Fruit fly (Drosophila melanogaster) whole organism, embryonic: ENCODE results near the gene Trm7-34.

Experiments
- Asciz ChIP-seq: fragments of 200-800 bp; sonication (Bioruptor generic); optimal IDR thresholded peaks from 2 replicates; lab custom pipeline; 2017; ENCODE audit warnings: missing biosample characterization, mild to moderate bottlenecking, missing genetic modification characterization, missing genetic modification reagents
- Atf6 ChIP-seq: fragments of 200-800 bp; sonication (Bioruptor generic); IDR thresholded peaks from 2 replicates; pipeline ENCODE4 v1.3.6; 2022; ENCODE audit warnings: missing biosample characterization, missing genetic modification characterization
- Bdp1 ChIP-seq: fragments of 200-800 bp; sonication (Bioruptor generic); optimal IDR thresholded peaks from 3 replicates; lab custom pipeline; 2016; ENCODE audit warnings: missing biosample characterization, missing genetic modification characterization
- CG10979 ChIP-seq: fragments of 200-800 bp; sonication (Bioruptor generic); optimal IDR thresholded peaks from 2 replicates; lab custom pipeline; 2018; ENCODE audit warnings: missing biosample characterization, mild to moderate bottlenecking, missing genetic modification characterization, moderate library complexity
- CG12155 ChIP-seq: fragments of 200-800 bp; sonication (Bioruptor generic); optimal IDR thresholded peaks from 3 replicates; lab custom pipeline; 2016; ENCODE audit warnings: missing biosample characterization, missing genetic modification characterization
- CG13287 ChIP-seq: fragments of 200-800 bp; sonication (Bioruptor generic); IDR thresholded peaks from 2 replicates; pipeline ENCODE4 v1.3.6; 2022; ENCODE audit warnings: missing biosample characterization, missing genetic modification characterization; ENCODE audit not compliant: partially characterized antibody
- CG13624 ChIP-seq: fragments of 200-800 bp; sonication (Bioruptor generic); optimal IDR thresholded peaks from 2 replicates; lab custom pipeline; 2016; ENCODE audit warnings: missing biosample characterization, missing genetic modification characterization
- CG15601 ChIP-seq: fragments of 200-800 bp; sonication (Bioruptor generic); optimal IDR thresholded peaks from 3 replicates; lab custom pipeline; 2019; ENCODE audit warnings: missing biosample characterization, mild to moderate bottlenecking, missing genetic modification characterization, moderate library complexity
- CG17385 ChIP-seq: fragments of 200-800 bp; sonication (Bioruptor generic); optimal IDR thresholded peaks from 3 replicates; lab custom pipeline; 2018; ENCODE audit warnings: missing biosample characterization, mild to moderate bottlenecking, missing genetic modification characterization
- CG17568 ChIP-seq: fragments of 200-800 bp; sonication (Bioruptor generic); optimal IDR thresholded peaks from 2 replicates; lab custom pipeline; 2018; ENCODE audit warnings: missing biosample characterization, mild to moderate bottlenecking, missing genetic modification characterization, moderate library complexity
- CG17802 ChIP-seq: fragments of 200-800 bp; sonication (Bioruptor generic); optimal IDR thresholded peaks from 2 replicates; lab custom pipeline; 2018; ENCODE audit warnings: missing biosample characterization, mild to moderate bottlenecking, missing genetic modification characterization, moderate library complexity
- CG2889 ChIP-seq: fragments of 200-800 bp; sonication (Bioruptor generic); IDR thresholded peaks from 3 replicates; pipeline ENCODE4 v1.3.6; 2022; ENCODE audit warnings: missing biosample characterization, missing genetic modification characterization
- CG32772 ChIP-seq: fragments of 200-800 bp; sonication (Bioruptor generic); IDR thresholded peaks from 2 replicates; pipeline ENCODE4 v1.3.6; 2022; ENCODE audit warnings: missing biosample characterization, missing genetic modification characterization
- CG6791 ChIP-seq: fragments of 200-800 bp; sonication (Bioruptor generic); IDR thresholded peaks from 3 replicates; pipeline ENCODE4 v1.3.6; 2022; ENCODE audit warnings: missing biosample characterization, missing genetic modification characterization; ENCODE audit not compliant: partially characterized antibody
- CG7786 ChIP-seq: fragments of 200-800 bp; sonication (Bioruptor generic); optimal IDR thresholded peaks from 2 replicates; lab custom pipeline; 2016; ENCODE audit warnings: missing biosample characterization, missing genetic modification characterization
- CG9797 ChIP-seq: fragments of 200-800 bp; sonication (Bioruptor generic); optimal IDR thresholded peaks from 3 replicates; lab custom pipeline; 2018; ENCODE audit warnings: missing biosample characterization, mild to moderate bottlenecking, missing genetic modification characterization
- Dip3 ChIP-seq: fragments of 200-800 bp; sonication (Bioruptor generic); optimal IDR thresholded peaks from 3 replicates; lab custom pipeline; 2016; ENCODE audit warnings: missing biosample characterization, missing genetic modification characterization
- Fer3 ChIP-seq: fragments of 200-800 bp; sonication (Bioruptor generic); optimal IDR thresholded peaks from 2 replicates; lab custom pipeline; 2018; ENCODE audit warnings: missing biosample characterization, mild to moderate bottlenecking, missing genetic modification characterization, moderate library complexity
- Hand ChIP-seq: fragments of 200-800 bp; sonication (Bioruptor generic); optimal IDR thresholded peaks from 2 replicates; lab custom pipeline; 2017; ENCODE audit warnings: mild to moderate bottlenecking, missing biosample characterization, missing genetic modification reagents, missing genetic modification characterization
- Hsf ChIP-seq: fragments of 200-800 bp; sonication (Bioruptor generic); optimal IDR thresholded peaks from 3 replicates; lab custom pipeline; 2016; ENCODE audit warnings: missing biosample characterization, missing genetic modification characterization
- Jarid2 ChIP-seq: fragments of 200-800 bp; sonication (Bioruptor generic); optimal IDR thresholded peaks from 3 replicates; lab custom pipeline; 2017; ENCODE audit warnings: mild to moderate bottlenecking, missing biosample characterization, missing genetic modification reagents, missing genetic modification characterization
- Lim3 ChIP-seq: fragments of 200-800 bp; sonication (Bioruptor generic); IDR thresholded peaks from 2 replicates; pipeline ENCODE4 v1.3.6; 2022; ENCODE audit warnings: missing biosample characterization, missing genetic modification characterization
- Med ChIP-seq: fragments of 200-800 bp; sonication (Bioruptor generic); peaks from one replicate; lab custom pipeline; 2016; ENCODE audit warnings: missing biosample characterization, missing genetic modification characterization, mild to moderate bottlenecking, inconsistent platforms, moderate library complexity
- Mes4 ChIP-seq: fragments of 200-800 bp; sonication (Bioruptor generic); optimal IDR thresholded peaks from 2 replicates; lab custom pipeline; 2016; ENCODE audit warnings: missing biosample characterization, missing genetic modification characterization
- Nf-YC ChIP-seq: fragments of 200-800 bp; optimal IDR thresholded peaks from 3 replicates; lab custom pipeline; 2019; ENCODE audit warnings: missing biosample characterization, mild to moderate bottlenecking, missing genetic modification characterization, moderate library complexity
- Scr ChIP-seq: fragments of 200-800 bp; sonication (Bioruptor generic); IDR thresholded peaks from 2 replicates; pipeline ENCODE4 v1.3.6; 2022; ENCODE audit warnings: missing biosample characterization, missing genetic modification characterization; ENCODE audit not compliant: partially characterized antibody
- Six4 ChIP-seq: fragments of 200-800 bp; sonication (Bioruptor generic); optimal IDR thresholded peaks from 2 replicates; lab custom pipeline; 2016; ENCODE audit warnings: missing biosample characterization, missing genetic modification characterization
- Sry-β ChIP-seq: fragments of 200-800 bp; sonication (Bioruptor generic); optimal IDR thresholded peaks from 2 replicates; lab custom pipeline; 2018; ENCODE audit warnings: missing biosample characterization, mild to moderate bottlenecking, missing genetic modification characterization, moderate library complexity
- Usf ChIP-seq: fragments of 200-800 bp; sonication (Bioruptor generic); optimal IDR thresholded peaks from 2 replicates; lab custom pipeline; 2017; ENCODE audit warnings: missing genotype, missing biosample characterization, missing genetic modification characterization
- aop ChIP-seq: fragments of 200-800 bp; sonication (Bioruptor generic); IDR thresholded peaks from 2 replicates; pipeline ENCODE4 v1.3.6; 2022; ENCODE audit warnings: missing biosample characterization, missing genetic modification characterization
- ase ChIP-seq: fragments of 200-800 bp; sonication (Bioruptor generic); IDR thresholded peaks from 3 replicates; pipeline ENCODE4 v1.3.6; 2022; ENCODE audit warnings: missing biosample characterization, missing genetic modification characterization
- chinmo ChIP-seq: fragments of 200-800 bp; sonication (Bioruptor generic); IDR thresholded peaks from 4 replicates; pipeline ENCODE4 v1.3.6; 2022; ENCODE audit warnings: missing biosample characterization, missing genetic modification characterization; ENCODE audit not compliant: partially characterized antibody
- fd96Cb ChIP-seq: fragments of 200-800 bp; sonication (Bioruptor generic); optimal IDR thresholded peaks from 2 replicates; lab custom pipeline; 2018; ENCODE audit warnings: missing biosample characterization, mild to moderate bottlenecking, missing genetic modification characterization, moderate library complexity
- fru ChIP-seq: fragments of >200 bp; optimal IDR thresholded peaks from 2 replicates; lab custom pipeline; 2017
- grau ChIP-seq: fragments of 200-800 bp; optimal IDR thresholded peaks from 3 replicates; lab custom pipeline; 2019; ENCODE audit warnings: missing biosample characterization, mild to moderate bottlenecking, missing genetic modification characterization, moderate library complexity
- hkb ChIP-seq, 2 experiments: fragments of 200-800 bp in 1 of 2; fragments of >200 bp in 1 of 2; sonication (Bioruptor generic) in 1 of 2; IDR thresholded peaks in 1 of 2; optimal IDR thresholded peaks in 1 of 2; 2 replicates each; pipeline versions ENCODE4 v1.3.6 to Lab custom; 2017 to 2022; ENCODE audit warnings: missing biosample characterization in 1 of 2, missing genetic modification characterization in 1 of 2
- insv ChIP-seq, 2 experiments: fragments of 200-800 bp; sonication (Bioruptor generic); optimal IDR thresholded peaks; 3 replicates each; lab custom pipeline; 2016 to 2018; ENCODE audit warnings: missing biosample characterization in 2 of 2, missing genetic modification characterization in 2 of 2
- lbe ChIP-seq: fragments of 200-800 bp; sonication (Bioruptor generic); optimal IDR thresholded peaks from 2 replicates; lab custom pipeline; 2016; ENCODE audit warnings: missing biosample characterization, mild to moderate bottlenecking, missing genetic modification characterization
- lmd ChIP-seq: fragments of 200-800 bp; sonication (Bioruptor generic); IDR thresholded peaks from 2 replicates; pipeline ENCODE4 v1.3.6; 2022; ENCODE audit warnings: missing biosample characterization, missing genetic modification characterization
- lov ChIP-seq, 2 experiments: fragments of 200-800 bp in 1 of 2; fragments of >200 bp in 1 of 2; sonication (Bioruptor generic) in 1 of 2; IDR thresholded peaks in 1 of 2; optimal IDR thresholded peaks in 1 of 2; 2 replicates in 1 of 2; 3 replicates in 1 of 2; pipeline versions ENCODE4 v1.3.6 to Lab custom; 2017 to 2022; ENCODE audit warnings: missing biosample characterization in 1 of 2, missing genetic modification characterization in 1 of 2
- mam ChIP-seq: fragments of 200-800 bp; sonication (Bioruptor generic); optimal IDR thresholded peaks from 3 replicates; lab custom pipeline; 2016; ENCODE audit warnings: missing biosample characterization, missing genetic modification characterization
- oc ChIP-seq: fragments of 200-800 bp; sonication (Bioruptor generic); optimal IDR thresholded peaks from 2 replicates; lab custom pipeline; 2018; ENCODE audit warnings: missing biosample characterization, mild to moderate bottlenecking, missing genetic modification characterization, moderate library complexity
- pros ChIP-seq: fragments of 200-800 bp; sonication (Bioruptor generic); optimal IDR thresholded peaks from 3 replicates; lab custom pipeline; 2019; ENCODE audit warnings: missing biosample characterization, mild to moderate bottlenecking, missing genetic modification characterization, moderate library complexity
- schlank ChIP-seq: fragments of 200-800 bp; sonication (Bioruptor generic); optimal IDR thresholded peaks from 2 replicates; lab custom pipeline; 2018; ENCODE audit warnings: missing biosample characterization, mild to moderate bottlenecking, missing genetic modification characterization
- stc ChIP-seq: fragments of 200-800 bp; sonication (Bioruptor generic); IDR thresholded peaks from 2 replicates; pipeline ENCODE4 v1.3.6; 2022; ENCODE audit warnings: missing biosample characterization, missing genetic modification characterization
- tx ChIP-seq: fragments of 200-800 bp; sonication (Bioruptor generic); optimal IDR thresholded peaks from 2 replicates; lab custom pipeline; 2016; ENCODE audit warnings: missing biosample characterization, missing genetic modification characterization
- vvl ChIP-seq: fragments of 200-800 bp; sonication (Bioruptor generic); IDR thresholded peaks from 2 replicates; pipeline ENCODE4 v1.3.6; 2022; ENCODE audit warnings: missing biosample characterization, missing genetic modification characterization
- zen ChIP-seq: fragments of 200-800 bp; sonication (Bioruptor generic); optimal IDR thresholded peaks from 3 replicates; lab custom pipeline; 2018; ENCODE audit warnings: missing biosample characterization, mild to moderate bottlenecking, missing genetic modification characterization, moderate library complexity

Gene Trm7-34

DNA sequence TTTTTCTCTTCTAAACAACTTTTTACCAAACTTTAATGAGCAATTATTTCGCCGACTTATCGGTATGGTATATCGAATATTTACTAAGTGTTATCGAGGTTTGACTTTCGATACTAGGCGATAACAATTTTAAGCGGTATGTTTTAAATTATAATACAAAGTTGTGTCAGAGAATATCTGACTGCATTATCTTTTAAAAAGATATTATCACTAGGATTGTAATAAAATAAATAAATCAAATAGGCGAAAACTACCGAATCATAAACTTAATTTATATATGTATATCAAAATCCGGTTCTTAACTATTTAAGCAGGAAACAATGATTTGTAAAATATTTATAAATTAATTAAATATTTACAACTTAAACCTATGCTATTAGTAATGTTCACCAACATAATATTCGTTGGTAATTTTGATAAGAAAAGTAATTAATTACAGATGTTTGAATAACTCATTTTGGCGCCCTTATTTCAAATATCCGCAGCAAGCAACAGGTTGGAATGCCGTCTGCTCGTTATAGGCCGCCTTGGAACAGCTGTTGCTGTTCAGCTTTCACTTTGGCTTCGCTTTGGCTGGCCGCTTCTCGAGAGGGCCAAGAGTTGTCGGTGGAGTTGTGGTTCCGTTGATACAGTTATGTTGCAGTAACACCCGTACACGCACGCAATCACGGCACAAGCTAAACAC is 25.6 kb downstream of the Trm7-34 start, which contains the start of the genes Sec15 and rtet (continued):
- TF ChIP-seq mam (GFP tag; lab: Kevin White, UChicago) (no peak), Atf6 (GFP tag; lab: Robert Waterston, UW) (peak; percentile 45; the same call in 1 of the 2 replicates), lmd (peak; percentile 67), Six4 (peak; percentile 12), Jarid2 (no peak), fd96Cb (peak; percentile 49), CG9797 (GFP tag; lab: Kevin White, UChicago) (peak; percentile 21), Lim3 (GFP tag; lab: Robert Waterston, UW) (no peak), tx (GFP tag; lab: Kevin White, UChicago) (peak; percentile 19), CG2889 (GFP tag; lab: Robert Waterston, UW) (peak; percentile 42; the same call in 1 of the 3 replicates), schlank (tag; lab: Kevin White, UChicago) (no peak), chinmo (0 out of 4 replicates have a peak, but pooled peaks have one; percentile 30), insv (GFP tag; optimal IDR thresholded peaks at IDR 0.05; lab: Kevin White, UChicago) (peak in 1 of 2 experiments; percentile 15), grau (tag; lab: Kevin White, UChicago) (peak; percentile 71), Scr (GFP tag; lab: Robert Waterston, UW) (peak; percentile 64), CG7786 (GFP tag; lab: Kevin White, UChicago) (peak; percentile 35), pros (GFP tag; lab: Kevin White, UChicago) (no peak), Sry-β (GFP tag; lab: Kevin White, UChicago) (no peak), CG17385 (peak; percentile 46), Bdp1 (GFP tag; lab: Kevin White, UChicago) (peak; percentile 10), fru (lab: Kevin White, UChicago) (no peak), CG17802 (peak; percentile 49), Fer3 (tag; lab: Kevin White, UChicago) (peak; percentile 50), hkb (optimal IDR thresholded peaks at IDR 0.05; lab: Kevin White, UChicago) (no peak), hkb (GFP tag; IDR thresholded peaks at IDR 0.05; lab: Robert Waterston, UW) (0 out of 2 replicates have a peak, but pooled peaks have one; percentile 35), Dip3 (peak; percentile 17), CG10979 (tag; lab: Kevin White, UChicago) (peak; percentile 81), Hand (GFP tag; lab: Kevin White, UChicago) (no peak), lbe (peak; percentile 7), oc (tag; lab: Kevin White, UChicago) (no peak), vvl (peak; percentile 76), CG12155 (GFP tag; lab: Kevin White, UChicago) (peak; percentile 55), aop (no peak), Mes4 (peak; percentile 3), Hsf (GFP tag; lab: Kevin White, UChicago) (peak; percentile 60), Asciz (GFP tag; lab: Kevin White, UChicago) (no peak), Med (GFP tag; lab: Kevin White, UChicago) (peak; percentile 84), CG17568 (GFP tag; lab: Kevin White, UChicago) (no peak), lov (optimal IDR thresholded peaks at IDR 0.05; lab: Kevin White, UChicago) (no peak), lov (GFP tag; IDR thresholded peaks at IDR 0.05; lab: Robert Waterston, UW) (peak; percentile 70; the same call in 1 of the 3 replicates), ase (GFP tag; lab: Robert Waterston, UW) (peak; percentile 39; the same call in 1 of the 3 replicates), stc (GFP tag; lab: Robert Waterston, UW) (peak; percentile 56), CG6791 (peak; percentile 48; the same call in 1 of the 3 replicates), CG32772 (GFP tag; lab: Robert Waterston, UW) (no peak; the same call in 1 of the 2 replicates), CG13624 (peak; percentile 45), Usf (GFP tag; lab: Kevin White, UChicago) (peak; percentile 40), CG13287 (GFP tag; lab: Robert Waterston, UW) (peak; percentile 77), Nf-YC (tag; lab: Kevin White, UChicago) (peak; percentile 58), CG15601 (tag; lab: Kevin White, UChicago) (peak; percentile 70), zen (tag; lab: Kevin White, UChicago) (peak; percentile 85)
